Worm (Caenorhabditis elegans): Measurements from ENCODE around the gene ddx-35.
A peak's percentile ranks its signal among the peaks of the same experiment; 100 is the strongest.

ddx-35 gene

DNA sequence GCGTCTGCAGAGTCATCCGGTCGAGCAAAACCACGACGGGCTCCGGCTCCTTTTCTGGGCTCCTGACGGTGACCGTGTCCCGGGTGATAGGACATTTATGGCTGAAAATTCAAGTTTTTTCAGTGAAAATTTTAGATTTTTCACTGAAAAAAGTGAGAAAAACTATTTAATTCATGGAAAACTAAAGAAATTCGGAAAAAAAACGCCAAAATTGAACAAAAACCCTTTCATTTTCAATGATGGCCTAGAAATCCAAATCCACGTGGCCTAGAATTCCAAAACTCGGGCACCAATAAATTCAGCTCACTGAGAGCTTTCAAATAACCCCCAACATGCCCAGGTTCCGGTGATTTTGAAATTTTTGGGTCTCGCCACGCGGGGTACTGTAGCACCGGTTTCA is at the start of gene ddx-35:
ddx-35 (minus strand) TSS at position 101 of the 400 bp plus-strand sequence.
- no peak for TF ChIP-seq aly-2 (tag; optimal IDR thresholded peaks at IDR 0.05)
- TF ChIP-seq nhr-76 (tag; optimal IDR thresholded peaks at IDR 0.05): no peak
- TF ChIP-seq nhr-67 (tag; optimal IDR thresholded peaks at IDR 0.05): no peak
- no peak for TF ChIP-seq R02D3.7 (tag; optimal IDR thresholded peaks at IDR 0.05)
- no peak for TF ChIP-seq ceh-82 (tag; optimal IDR thresholded peaks at IDR 0.05)
- TF ChIP-seq hmg-11 (tag; optimal IDR thresholded peaks at IDR 0.05): no peak
- no peak for TF ChIP-seq ztf-4 (tag; optimal IDR thresholded peaks at IDR 0.05)
- TF ChIP-seq skn-1 (tag; optimal IDR thresholded peaks at IDR 0.05): no peak
- TF ChIP-seq nhr-23 (tag; optimal IDR thresholded peaks at IDR 0.05): no peak
- TF ChIP-seq nhr-11 (tag; optimal IDR thresholded peaks at IDR 0.05): no peak
- no peak for TF ChIP-seq eor-1 (tag; optimal IDR thresholded peaks at IDR 0.05)
- no peak for TF ChIP-seq tbx-2 (tag; optimal IDR thresholded peaks at IDR 0.05)
- TF ChIP-seq sea-2 (GFP tag; optimal IDR thresholded peaks at IDR 0.05): no peak
- no peak for TF ChIP-seq egl-27 (tag; optimal IDR thresholded peaks at IDR 0.05)
- TF ChIP-seq egl-5 (tag; optimal IDR thresholded peaks at IDR 0.05): no peak

DNA sequence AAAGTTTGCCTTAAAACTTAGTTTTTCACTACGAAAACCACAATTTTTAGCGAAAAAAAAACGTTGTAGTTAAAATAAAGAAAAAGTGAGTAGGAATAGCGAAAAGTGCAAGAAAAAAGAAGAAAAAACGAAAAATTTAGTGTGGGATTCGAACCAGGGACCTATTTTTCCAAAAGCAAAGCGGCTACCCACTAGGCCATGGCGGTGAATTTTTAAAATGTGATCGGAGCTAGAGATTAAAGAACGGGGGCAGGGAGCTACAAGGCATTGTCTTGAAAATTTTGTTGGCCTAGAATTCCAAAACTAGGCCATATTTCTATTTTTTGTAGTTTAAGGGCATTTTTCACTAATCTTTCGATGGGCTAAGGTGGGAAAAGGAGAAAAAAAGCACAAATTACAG is 49.5 kb upstream of the ddx-35 start:
- no peak for TF ChIP-seq unc-62 (GFP tag; optimal IDR thresholded peaks at IDR 0.05)
- TF ChIP-seq lsy-12 (tag; optimal IDR thresholded peaks at IDR 0.05): no peak
- TF ChIP-seq nhr-23 (tag; optimal IDR thresholded peaks at IDR 0.05): no peak
- no peak for TF ChIP-seq mml-1 (tag; optimal IDR thresholded peaks at IDR 0.05)
- TF ChIP-seq skn-1 (tag; optimal IDR thresholded peaks at IDR 0.05): no peak
- TF ChIP-seq fkh-10 (GFP tag; optimal IDR thresholded peaks at IDR 0.05): no peak
- TF ChIP-seq pqm-1 (tag; optimal IDR thresholded peaks at IDR 0.05): no peak
- no peak for TF ChIP-seq ZK546.5 (tag; optimal IDR thresholded peaks at IDR 0.05)
- no peak for TF ChIP-seq ceh-82 (tag; optimal IDR thresholded peaks at IDR 0.05)
- no peak for TF ChIP-seq pha-4 (tag; optimal IDR thresholded peaks at IDR 0.05)
- TF ChIP-seq ceh-9 (tag; optimal IDR thresholded peaks at IDR 0.05): no peak
- TF ChIP-seq nhr-67 (tag; optimal IDR thresholded peaks at IDR 0.05): no peak
- TF ChIP-seq ztf-11 (tag; optimal IDR thresholded peaks at IDR 0.05): no peak
- TF ChIP-seq R02D3.7 (tag; optimal IDR thresholded peaks at IDR 0.05): no peak
- TF ChIP-seq fos-1 (tag; optimal IDR thresholded peaks at IDR 0.05): no peak
- TF ChIP-seq nfya-1 (tag; optimal IDR thresholded peaks at IDR 0.05; ENCODE audit: insufficient read depth): no peak
- no peak for TF ChIP-seq elt-2 (tag; optimal IDR thresholded peaks at IDR 0.05)
- TF ChIP-seq ceh-28 (tag; optimal IDR thresholded peaks at IDR 0.05): no peak

ce11 chrIII:1602682-1603081 is 48.4 kb upstream of the ddx-35 start:
- TF ChIP-seq ceh-82 (tag; optimal IDR thresholded peaks at IDR 0.05) (no peak), ceh-16 (tag; optimal IDR thresholded peaks at IDR 0.05) (no peak), R02D3.7 (tag; optimal IDR thresholded peaks at IDR 0.05) (no peak), fkh-10 (GFP tag; optimal IDR thresholded peaks at IDR 0.05) (no peak), nhr-12 (tag; optimal IDR thresholded peaks at IDR 0.05) (no peak), mdl-1 (tag; optimal IDR thresholded peaks at IDR 0.05) (no peak), zag-1 (tag; optimal IDR thresholded peaks at IDR 0.05) (no peak), snpc-4 (tag; optimal IDR thresholded peaks at IDR 0.05) (peak; percentile 3), daf-12 (tag; optimal IDR thresholded peaks at IDR 0.05) (no peak), elt-1 (tag; optimal IDR thresholded peaks at IDR 0.05) (no peak), nhr-76 (tag; optimal IDR thresholded peaks at IDR 0.05) (no peak), nfya-1 (tag; optimal IDR thresholded peaks at IDR 0.05; ENCODE audit: insufficient read depth) (no peak), unc-62 (GFP tag; optimal IDR thresholded peaks at IDR 0.05) (no peak), eor-1 (tag; optimal IDR thresholded peaks at IDR 0.05) (no peak), egl-27 (tag; optimal IDR thresholded peaks at IDR 0.05) (no peak), elt-3 (tag; optimal IDR thresholded peaks at IDR 0.05) (no peak), hmg-11 (tag; optimal IDR thresholded peaks at IDR 0.05) (no peak), nhr-237 (tag; optimal IDR thresholded peaks at IDR 0.05) (no peak), nhr-67 (tag; optimal IDR thresholded peaks at IDR 0.05) (no peak), skn-1 (tag; optimal IDR thresholded peaks at IDR 0.05) (no peak), unc-39 (tag; optimal IDR thresholded peaks at IDR 0.05) (no peak), ztf-11 (tag; optimal IDR thresholded peaks at IDR 0.05) (no peak), fos-1 (tag; optimal IDR thresholded peaks at IDR 0.05) (no peak), nhr-23 (tag; optimal IDR thresholded peaks at IDR 0.05) (no peak), ceh-28 (tag; optimal IDR thresholded peaks at IDR 0.05) (no peak), elt-2 (tag; optimal IDR thresholded peaks at IDR 0.05) (peak; percentile 84), nhr-25 (tag; optimal IDR thresholded peaks at IDR 0.05) (no peak), sea-2 (GFP tag; optimal IDR thresholded peaks at IDR 0.05) (no peak), lin-39 (tag; optimal IDR thresholded peaks at IDR 0.05) (no peak), pqm-1 (tag; optimal IDR thresholded peaks at IDR 0.05) (peak; percentile 92), lin-15B (tag; optimal IDR thresholded peaks at IDR 0.05) (no peak), pha-4 (tag; optimal IDR thresholded peaks at IDR 0.05) (peak; percentile 87), nhr-77 (tag; optimal IDR thresholded peaks at IDR 0.05) (no peak), mml-1 (tag; optimal IDR thresholded peaks at IDR 0.05) (no peak), ceh-9 (tag; optimal IDR thresholded peaks at IDR 0.05) (no peak), aly-2 (tag; optimal IDR thresholded peaks at IDR 0.05) (no peak), nhr-11 (tag; optimal IDR thresholded peaks at IDR 0.05) (no peak), lsy-12 (tag; optimal IDR thresholded peaks at IDR 0.05) (no peak), ztf-4 (tag; optimal IDR thresholded peaks at IDR 0.05) (no peak), nhr-28 (tag; optimal IDR thresholded peaks at IDR 0.05) (no peak), egl-5 (tag; optimal IDR thresholded peaks at IDR 0.05) (no peak), tbx-2 (tag; optimal IDR thresholded peaks at IDR 0.05) (no peak), jun-1 (tag; optimal IDR thresholded peaks at IDR 0.05) (peak; percentile 70)

All from whole organism, L3 larva.